Worm (Caenorhabditis elegans): ENCODE data around the gene T05C12.1.

DNA sequence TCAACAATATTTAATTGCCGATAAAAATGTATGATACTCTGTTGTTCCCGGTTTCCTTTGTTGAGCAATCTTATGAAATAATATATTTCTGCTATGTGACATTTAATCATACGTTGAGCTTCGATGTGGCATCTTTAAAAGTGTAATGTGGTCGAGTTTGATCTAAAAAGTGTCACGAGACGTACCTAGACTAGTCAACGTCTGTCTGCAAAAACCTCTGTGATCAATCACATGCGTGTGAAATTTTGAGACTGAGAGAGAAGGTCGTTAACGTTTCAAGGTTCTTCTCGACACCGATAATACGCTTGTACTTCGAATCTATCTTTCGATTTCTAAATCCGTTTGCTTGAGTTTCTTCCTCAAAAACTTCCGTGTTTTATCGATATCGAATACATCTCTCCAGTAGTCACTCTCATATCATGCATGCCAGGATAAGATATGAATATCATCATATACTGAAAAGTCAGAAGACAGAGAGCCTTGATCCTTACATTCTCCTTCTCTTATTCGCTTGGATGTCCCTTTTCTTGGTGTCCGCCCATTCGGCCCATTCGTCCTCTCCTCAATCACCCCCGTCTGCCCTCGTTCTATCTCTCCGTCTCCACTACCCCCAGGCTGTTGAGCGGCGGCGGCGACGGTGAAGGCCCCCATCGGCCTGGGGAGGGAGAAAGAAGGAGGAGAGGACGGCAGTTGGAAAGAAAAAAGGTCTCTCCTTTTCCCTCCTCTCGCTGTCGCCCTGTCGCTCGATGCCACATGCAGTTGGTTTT is 45.0 kb upstream of the T05C12.1 start:
- peak; percentile 72 for TF ChIP-seq ztf-23 (GFP tag; IDR thresholded peaks at IDR 0.05)
- no peak for TF ChIP-seq ztf-29 (GFP tag; IDR thresholded peaks at IDR 0.05)
- TF ChIP-seq flt-1 (GFP tag; IDR thresholded peaks at IDR 0.05) = 0 out of 2 replicates have a peak, but pooled peaks have one; percentile 33
- TF ChIP-seq klf-2 (GFP tag; conservative IDR thresholded peaks at IDR 0.05) = no peak
- TF ChIP-seq T22C8.4 (GFP tag; IDR thresholded peaks at IDR 0.05) = no peak
- 0 out of 2 replicates have a peak, but pooled peaks have one; percentile 49 for TF ChIP-seq tab-1 (GFP tag; IDR thresholded peaks at IDR 0.05)
- no peak for TF ChIP-seq ref-1 (GFP tag; conservative IDR thresholded peaks at IDR 0.05)
- TF ChIP-seq cog-1 (tag; optimal IDR thresholded peaks at IDR 0.05) = no peak
- TF ChIP-seq med-1 (GFP tag; optimal IDR thresholded peaks at IDR 0.05; ENCODE audit: insufficient read depth) = no peak

Data from whole organism, midembryonic.